Worm (Caenorhabditis elegans) whole organism, L3 larva: Measurements from ENCODE around the gene idpp-14.

Source experiments
- R02D3.7 ChIP-seq: fragments of 150-350 bp; optimal IDR thresholded peaks from 2 replicates; lab custom pipeline; 2014; ENCODE audit warnings: missing biosample characterization, missing genetic modification characterization
- ama-1 ChIP-seq: fragments of 150-350 bp; optimal IDR thresholded peaks from 2 replicates; lab custom pipeline; 2018
- ceh-16 ChIP-seq: sonication (generic microtip); optimal IDR thresholded peaks from 2 replicates; lab custom pipeline; 2017; ENCODE audit warnings: missing biosample characterization, missing genetic modification characterization
- ceh-82 ChIP-seq: fragments of 150-350 bp; optimal IDR thresholded peaks from 2 replicates; lab custom pipeline; 2014; ENCODE audit warnings: missing biosample characterization, missing genetic modification characterization
- ceh-9 ChIP-seq: sonication (generic microtip); optimal IDR thresholded peaks from 2 replicates; lab custom pipeline; 2018; ENCODE audit warnings: missing biosample characterization, missing genetic modification characterization
- daf-12 ChIP-seq: fragments of 150-350 bp; optimal IDR thresholded peaks from 2 replicates; lab custom pipeline; 2014; ENCODE audit warnings: missing biosample characterization, missing genetic modification reagents, missing genetic modification characterization
- egl-5 ChIP-seq: fragments of 150-350 bp; optimal IDR thresholded peaks from 2 replicates; lab custom pipeline; 2017; ENCODE audit warnings: missing biosample characterization, missing genetic modification reagents, missing genetic modification characterization, inconsistent platforms
- elt-2 ChIP-seq: sonication (generic microtip); optimal IDR thresholded peaks from 2 replicates; lab custom pipeline; 2016; ENCODE audit warnings: missing genetic modification reagents, mild to moderate bottlenecking, missing genetic modification characterization, missing compliant biosample characterization
- elt-3 ChIP-seq, 3 experiments: fragments of 150-350 bp in 1 of 3; sonication (generic microtip) in 2 of 3; optimal IDR thresholded peaks; 2 replicates in 2 of 3; 4 replicates in 1 of 3; lab custom pipeline; 2014 to 2017; ENCODE audit warnings: missing biosample characterization in 3 of 3, missing genetic modification characterization in 3 of 3
- eor-1 ChIP-seq, 2 experiments: fragments of 150-350 bp; optimal IDR thresholded peaks; 2 replicates each; lab custom pipeline; 2014 to 2018; ENCODE audit warnings: missing biosample characterization in 2 of 2, missing genetic modification characterization in 2 of 2
- fkh-10 ChIP-seq: sonication (generic microtip); optimal IDR thresholded peaks from 2 replicates; lab custom pipeline; 2017; ENCODE audit warnings: missing biosample characterization, missing genetic modification reagents, missing genetic modification characterization
- hmg-11 ChIP-seq: sonication (generic microtip); optimal IDR thresholded peaks from 2 replicates; lab custom pipeline; 2016; ENCODE audit warnings: missing genetic modification characterization, missing compliant biosample characterization
- jun-1 ChIP-seq: fragments of 150-350 bp; optimal IDR thresholded peaks from 2 replicates; lab custom pipeline; 2014; ENCODE audit warnings: missing biosample characterization, missing genetic modification reagents, missing genetic modification characterization
- lin-39 ChIP-seq: fragments of 150-350 bp; optimal IDR thresholded peaks from 2 replicates; lab custom pipeline; 2018; ENCODE audit warnings: missing biosample characterization, missing genetic modification reagents, missing genetic modification characterization
- lsy-12 ChIP-seq: sonication (generic microtip); optimal IDR thresholded peaks from 2 replicates; lab custom pipeline; 2016; ENCODE audit warnings: mild to moderate bottlenecking, missing genetic modification characterization, missing compliant biosample characterization
- mdl-1 ChIP-seq: fragments of 150-350 bp; optimal IDR thresholded peaks from 2 replicates; lab custom pipeline; 2014; ENCODE audit warnings: missing biosample characterization, missing genetic modification characterization
- mml-1 ChIP-seq: fragments of 150-350 bp; sonication (generic microtip); optimal IDR thresholded peaks from 3 replicates; lab custom pipeline; 2014; ENCODE audit warnings: missing biosample characterization, missing genetic modification characterization
- nfya-1 ChIP-seq: sonication (generic microtip); optimal IDR thresholded peaks from 2 replicates; lab custom pipeline; 2017; ENCODE audit warnings: missing genetic modification characterization, mild to moderate bottlenecking, missing compliant biosample characterization, antibody characterized with exemption, moderate library complexity; ENCODE audit not compliant: insufficient read depth
- nhr-12 ChIP-seq: fragments of 150-350 bp; optimal IDR thresholded peaks from 2 replicates; lab custom pipeline; 2014; ENCODE audit warnings: missing biosample characterization, missing genetic modification characterization
- nhr-23 ChIP-seq: fragments of 150-350 bp; optimal IDR thresholded peaks from 2 replicates; lab custom pipeline; 2014; ENCODE audit warnings: missing biosample characterization, missing genetic modification reagents, missing genetic modification characterization
- nhr-237 ChIP-seq: fragments of 150-350 bp; optimal IDR thresholded peaks from 2 replicates; lab custom pipeline; 2014; ENCODE audit warnings: missing biosample characterization, missing genetic modification characterization
- nhr-25 ChIP-seq: sonication (generic microtip); optimal IDR thresholded peaks from 2 replicates; lab custom pipeline; 2017; ENCODE audit warnings: missing biosample characterization, missing genetic modification characterization
- nhr-28 ChIP-seq: fragments of 150-350 bp; optimal IDR thresholded peaks from 2 replicates; lab custom pipeline; 2014; ENCODE audit warnings: missing biosample characterization, missing genetic modification characterization
- nhr-43 ChIP-seq: sonication (generic microtip); optimal IDR thresholded peaks from 2 replicates; lab custom pipeline; 2016; ENCODE audit warnings: mild to moderate bottlenecking, missing genetic modification characterization, missing compliant biosample characterization; ENCODE audit not compliant: poor library complexity, severe bottlenecking
- nhr-77 ChIP-seq: fragments of 150-350 bp; optimal IDR thresholded peaks from 2 replicates; lab custom pipeline; 2014; ENCODE audit warnings: missing biosample characterization, missing genetic modification characterization
- pha-4 ChIP-seq: fragments of 150-350 bp; optimal IDR thresholded peaks from 2 replicates; lab custom pipeline; 2014; ENCODE audit warnings: missing biosample characterization, missing genetic modification reagents, missing genetic modification characterization
- pqm-1 ChIP-seq: fragments of 150-350 bp; optimal IDR thresholded peaks from 2 replicates; lab custom pipeline; 2017; ENCODE audit warnings: missing biosample characterization, missing genetic modification characterization, inconsistent platforms
- sea-2 ChIP-seq: fragments of 150-350 bp; sonication (generic microtip); optimal IDR thresholded peaks from 4 replicates; lab custom pipeline; 2014; ENCODE audit warnings: missing biosample characterization, missing genetic modification reagents, missing genetic modification characterization
- skn-1 ChIP-seq: fragments of 150-350 bp; optimal IDR thresholded peaks from 2 replicates; lab custom pipeline; 2014; ENCODE audit warnings: missing biosample characterization, missing genetic modification characterization
- tbx-2 ChIP-seq: sonication (generic microtip); optimal IDR thresholded peaks from 2 replicates; lab custom pipeline; 2016; ENCODE audit warnings: mild to moderate bottlenecking, missing genetic modification characterization, missing compliant biosample characterization
- unc-62 ChIP-seq: fragments of 150-350 bp; sonication (generic microtip); optimal IDR thresholded peaks from 4 replicates; lab custom pipeline; 2014; ENCODE audit warnings: missing biosample characterization, missing genetic modification reagents, missing genetic modification characterization
- zag-1 ChIP-seq: fragments of 150-350 bp; optimal IDR thresholded peaks from 2 replicates; lab custom pipeline; 2014; ENCODE audit warnings: missing biosample characterization, missing genetic modification characterization
- ztf-4 ChIP-seq: fragments of 150-350 bp; optimal IDR thresholded peaks from 2 replicates; lab custom pipeline; 2014; ENCODE audit warnings: missing biosample characterization, missing genetic modification characterization

Gene idpp-14

ce11 chrX:16082024-16082423, at the start of gene idpp-14:
Gene idpp-14, plus strand, starts transcription at chrX:16082347.
- peak; percentile 79 for TF ChIP-seq pha-4 (tag; lab: Kevin White, UChicago)
- no peak for TF ChIP-seq skn-1 (tag; lab: Kevin White, UChicago)
- TF ChIP-seq sea-2: no peak

ce11 chrX:16039173-16039572, 43.0 kb upstream of the idpp-14 start:
- TF ChIP-seq pqm-1 (tag; lab: Kevin White, UChicago) (peak; percentile 52), zag-1 (tag; lab: Kevin White, UChicago) (no peak), nhr-12 (no peak), nhr-23 (tag; lab: Kevin White, UChicago) (no peak), nhr-43 (no peak), elt-2 (tag; lab: Kevin White, UChicago) (peak; percentile 57)
- TF ChIP-seq, all 47 proteins: peak for 2

ce11 chrX:16040207-16040716, 41.9 kb upstream of the idpp-14 start, which contains the start of gene B0395.3:
Gene B0395.3, minus strand, starts transcription at chrX:16040257.
- TF ChIP-seq nhr-23 (tag; lab: Kevin White, UChicago) (no peak), nhr-28 (tag; lab: Kevin White, UChicago) (no peak), elt-3 (tag; optimal IDR thresholded peaks at IDR 0.05; lab: Kevin White, UChicago) (no peak), nfya-1 (tag; lab: Kevin White, UChicago) (peak; percentile 41), pqm-1 (tag; lab: Kevin White, UChicago) (no peak), daf-12 (tag; lab: Kevin White, UChicago) (no peak), pha-4 (tag; lab: Kevin White, UChicago) (peak; percentile 77), lin-39 (tag; lab: Kevin White, UChicago) (peak; percentile 51), hmg-11 (tag; lab: Kevin White, UChicago) (peak; percentile 69), nhr-25 (peak; percentile 31), fkh-10 (GFP tag; lab: Kevin White, UChicago) (no peak), egl-5 (peak; percentile 58), unc-62 (no peak), nhr-237 (tag; lab: Kevin White, UChicago) (no peak), eor-1 (tag; optimal IDR thresholded peaks at IDR 0.05; lab: Kevin White, UChicago) (no peak), elt-2 (tag; lab: Kevin White, UChicago) (peak; percentile 44), tbx-2 (tag; lab: Kevin White, UChicago) (no peak), ceh-9 (tag; lab: Kevin White, UChicago) (no peak), ama-1 (lab: Kevin White, UChicago) (no peak), lsy-12 (tag; lab: Kevin White, UChicago) (no peak)

ce11 chrX:16041808-16042207, 40.3 kb upstream of the idpp-14 start:
- peak; percentile 81 for TF ChIP-seq pqm-1 (tag; lab: Kevin White, UChicago)
- no peak for TF ChIP-seq skn-1 (tag; lab: Kevin White, UChicago)
- TF ChIP-seq elt-2 (tag; lab: Kevin White, UChicago): peak; percentile 53
- peak; percentile 18 for TF ChIP-seq pha-4 (tag; lab: Kevin White, UChicago)

- TF ChIP-seq ztf-4 (tag; lab: Kevin White, UChicago) (no peak), daf-12 (tag; lab: Kevin White, UChicago) (no peak), nhr-28 (tag; lab: Kevin White, UChicago) (no peak), pqm-1 (tag; lab: Kevin White, UChicago) (peak; percentile 34), skn-1 (tag; lab: Kevin White, UChicago) (no peak), fkh-10 (GFP tag; lab: Kevin White, UChicago) (no peak), nfya-1 (tag; lab: Kevin White, UChicago) (peak; percentile 16), nhr-77 (no peak), R02D3.7 (tag; lab: Kevin White, UChicago) (no peak)
Observed at ce11 chrX:16042480-16042879, 39.7 kb upstream of the idpp-14 start.

ce11 chrX:16044325-16044724, 37.8 kb upstream of the idpp-14 start:
- no peak for TF ChIP-seq pqm-1 (tag; lab: Kevin White, UChicago)
- TF ChIP-seq jun-1 (tag; lab: Kevin White, UChicago): no peak
- no peak for TF ChIP-seq lin-39 (tag; lab: Kevin White, UChicago)
- TF ChIP-seq elt-3 (tag; optimal IDR thresholded peaks at IDR 0.05; lab: Kevin White, UChicago): no peak
- TF ChIP-seq fkh-10 (GFP tag; lab: Kevin White, UChicago): no peak
- TF ChIP-seq ceh-82 (tag; lab: Kevin White, UChicago): no peak
- no peak for TF ChIP-seq mdl-1
- TF ChIP-seq ceh-16 (tag; lab: Kevin White, UChicago): no peak
- no peak for TF ChIP-seq hmg-11 (tag; lab: Kevin White, UChicago)
- TF ChIP-seq nhr-12: no peak
- no peak for TF ChIP-seq eor-1 (tag; optimal IDR thresholded peaks at IDR 0.05; lab: Kevin White, UChicago)
- no peak for TF ChIP-seq mml-1 (tag; lab: Kevin White, UChicago)
- TF ChIP-seq nhr-28 (tag; lab: Kevin White, UChicago): no peak
